Worm (Caenorhabditis elegans) whole organism, L1 larva: ENCODE data around the gene F59A7.2.

Source experiments
- C04F5.9 ChIP-seq: sonication (generic microtip); optimal IDR thresholded peaks from 2 replicates; lab custom pipeline; 2016; ENCODE audit warnings: missing genetic modification characterization, missing compliant biosample characterization
- C16A3.4 ChIP-seq: fragments of 150-350 bp; optimal IDR thresholded peaks from 2 replicates; lab custom pipeline; 2014; ENCODE audit warnings: missing biosample characterization, missing genetic modification characterization
- alr-1 ChIP-seq: fragments of 200-800 bp; sonication (Bioruptor generic); optimal IDR thresholded peaks from 2 replicates; lab custom pipeline; 2018; ENCODE audit warnings: borderline replicate concordance, mild to moderate bottlenecking, missing genetic modification characterization, missing compliant biosample characterization
- aly-2 ChIP-seq: fragments of 150-350 bp; optimal IDR thresholded peaks from 2 replicates; lab custom pipeline; 2014; ENCODE audit warnings: missing biosample characterization, missing genetic modification characterization
- blmp-1 ChIP-seq: fragments of 150-350 bp; optimal IDR thresholded peaks from 2 replicates; lab custom pipeline; 2014; ENCODE audit warnings: missing biosample characterization, missing genetic modification characterization
- ceh-63 ChIP-seq: fragments of 200-800 bp; sonication (Bioruptor generic); optimal IDR thresholded peaks from 2 replicates; lab custom pipeline; 2018; ENCODE audit warnings: mild to moderate bottlenecking, missing genetic modification characterization, missing compliant biosample characterization
- ceh-8 ChIP-seq: fragments of 200-800 bp; sonication (Bioruptor generic); optimal IDR thresholded peaks from 2 replicates; lab custom pipeline; 2018; ENCODE audit warnings: mild to moderate bottlenecking, missing genetic modification characterization, moderate library complexity, missing compliant biosample characterization
- ceh-82 ChIP-seq, 3 experiments: fragments of 150-350 bp in 1 of 3; sonication (generic microtip) in 2 of 3; optimal IDR thresholded peaks; 2 replicates each; lab custom pipeline; 2014 to 2017; ENCODE audit warnings: missing biosample characterization in 3 of 3, missing genetic modification characterization in 3 of 3
- ceh-88 ChIP-seq: fragments of 200-800 bp; sonication (Bioruptor generic); IDR thresholded peaks from 2 replicates; pipeline ENCODE4 v1.3.6; 2022; ENCODE audit warnings: missing genetic modification characterization, missing compliant biosample characterization
- ces-1 ChIP-seq: fragments of 150-350 bp; optimal IDR thresholded peaks from 2 replicates; lab custom pipeline; 2014; ENCODE audit warnings: missing biosample characterization, missing genetic modification reagents, missing genetic modification characterization
- dsc-1 ChIP-seq: sonication (generic microtip); optimal IDR thresholded peaks from 2 replicates; lab custom pipeline; 2016; ENCODE audit warnings: mild to moderate bottlenecking, missing genetic modification characterization, missing compliant biosample characterization
- egl-13 ChIP-seq: sonication (generic microtip); optimal IDR thresholded peaks from 2 replicates; lab custom pipeline; 2016; ENCODE audit warnings: missing genotype, missing genetic modification reagents, missing genetic modification characterization, missing compliant biosample characterization
- ets-5 ChIP-seq: fragments of 200-800 bp; sonication (Bioruptor generic); IDR thresholded peaks from 2 replicates; pipeline ENCODE4 v1.3.6; 2022; ENCODE audit warnings: missing genetic modification characterization, missing compliant biosample characterization
- fos-1 ChIP-seq: fragments of 150-350 bp; optimal IDR thresholded peaks from 2 replicates; lab custom pipeline; 2014; ENCODE audit warnings: missing biosample characterization, missing genetic modification characterization
- grh-1 ChIP-seq: fragments of 200-800 bp; sonication (Bioruptor generic); IDR thresholded peaks from 2 replicates; pipeline ENCODE4 v1.3.6; 2022; ENCODE audit warnings: missing genetic modification reagents, missing genetic modification characterization, missing compliant biosample characterization
- hpl-2 ChIP-seq: fragments of 150-350 bp; optimal IDR thresholded peaks from 2 replicates; lab custom pipeline; 2014; ENCODE audit warnings: missing biosample characterization, missing genetic modification reagents, missing genetic modification characterization
- irx-1 ChIP-seq: sonication (generic microtip); optimal IDR thresholded peaks from 2 replicates; lab custom pipeline; 2016; ENCODE audit warnings: missing genetic modification characterization, missing compliant biosample characterization
- isw-1 ChIP-seq: fragments of 200-800 bp; sonication (Bioruptor generic); IDR thresholded peaks from 2 replicates; pipeline ENCODE4 v1.3.6; 2022; ENCODE audit warnings: missing genetic modification characterization, missing compliant biosample characterization
- lin-14 ChIP-seq: fragments of 200-800 bp; sonication (Bioruptor generic); optimal IDR thresholded peaks from 2 replicates; lab custom pipeline; 2018; ENCODE audit warnings: mild to moderate bottlenecking, missing genetic modification characterization, moderate library complexity, missing compliant biosample characterization
- lin-15B ChIP-seq: fragments of 150-350 bp; sonication (generic microtip); optimal IDR thresholded peaks from 3 replicates; lab custom pipeline; 2014; ENCODE audit warnings: missing biosample characterization, missing genetic modification characterization
- lin-39 ChIP-seq: fragments of 150-350 bp; optimal IDR thresholded peaks from 2 replicates; lab custom pipeline; 2014; ENCODE audit warnings: missing biosample characterization, missing genetic modification reagents, missing genetic modification characterization
- mdl-1 ChIP-seq, 2 experiments: fragments of 150-350 bp; optimal IDR thresholded peaks; 2 replicates each; lab custom pipeline; 2014 to 2017; ENCODE audit warnings: missing biosample characterization in 2 of 2, missing genetic modification characterization in 2 of 2, inconsistent platforms in 1 of 2
- mef-2 ChIP-seq: fragments of 150-350 bp; optimal IDR thresholded peaks from 2 replicates; lab custom pipeline; 2014; ENCODE audit warnings: missing biosample characterization, missing genetic modification characterization
- nhr-11 ChIP-seq: fragments of 150-350 bp; optimal IDR thresholded peaks from 2 replicates; lab custom pipeline; 2014; ENCODE audit warnings: missing biosample characterization, missing genetic modification characterization
- nhr-19 ChIP-seq: fragments of 200-800 bp; sonication (Bioruptor generic); conservative IDR thresholded peaks from 2 replicates; pipeline ENCODE4 v1.3.6; 2022; ENCODE audit warnings: missing genetic modification characterization, missing compliant biosample characterization
- nhr-20 ChIP-seq: sonication (generic microtip); optimal IDR thresholded peaks from 2 replicates; lab custom pipeline; 2016; ENCODE audit warnings: mild to moderate bottlenecking, missing genetic modification characterization, missing compliant biosample characterization
- nhr-28 ChIP-seq: fragments of 150-350 bp; optimal IDR thresholded peaks from 2 replicates; lab custom pipeline; 2014; ENCODE audit warnings: missing biosample characterization, missing genetic modification characterization
- nhr-47 ChIP-seq: sonication (generic microtip); optimal IDR thresholded peaks from 2 replicates; lab custom pipeline; 2016; ENCODE audit warnings: mild to moderate bottlenecking, missing genetic modification characterization, moderate library complexity, missing compliant biosample characterization
- nhr-77 ChIP-seq: fragments of 150-350 bp; optimal IDR thresholded peaks from 2 replicates; lab custom pipeline; 2014; ENCODE audit warnings: missing biosample characterization, missing genetic modification characterization
- nhr-84 ChIP-seq: sonication (generic microtip); optimal IDR thresholded peaks from 2 replicates; lab custom pipeline; 2017; ENCODE audit warnings: missing biosample characterization, missing genetic modification characterization
- nhr-85 ChIP-seq: sonication (generic microtip); peaks from one replicate; lab custom pipeline; 2016; ENCODE audit warnings: missing genetic modification characterization, inconsistent platforms, missing compliant biosample characterization
- pax-3 ChIP-seq: fragments of 200-800 bp; sonication (Bioruptor generic); optimal IDR thresholded peaks from 2 replicates; lab custom pipeline; 2018; ENCODE audit warnings: mild to moderate bottlenecking, missing genetic modification characterization, moderate library complexity, missing compliant biosample characterization
- rnt-1 ChIP-seq: sonication (generic microtip); optimal IDR thresholded peaks from 2 replicates; lab custom pipeline; 2016; ENCODE audit warnings: mild to moderate bottlenecking, missing genetic modification characterization, moderate library complexity, missing compliant biosample characterization
- skn-1 ChIP-seq: fragments of 150-350 bp; optimal IDR thresholded peaks from 2 replicates; lab custom pipeline; 2014; ENCODE audit warnings: missing biosample characterization, missing genetic modification characterization
- snpc-4 ChIP-seq: fragments of 150-350 bp; optimal IDR thresholded peaks from 2 replicates; lab custom pipeline; 2014; ENCODE audit warnings: missing biosample characterization, missing genetic modification characterization
- snu-23 ChIP-seq: sonication (generic microtip); optimal IDR thresholded peaks from 2 replicates; lab custom pipeline; 2016; ENCODE audit warnings: missing genetic modification characterization, missing compliant biosample characterization
- sox-4 ChIP-seq: sonication (generic microtip); optimal IDR thresholded peaks from 2 replicates; lab custom pipeline; 2016; ENCODE audit warnings: missing genetic modification characterization, missing compliant biosample characterization
- sptf-1 ChIP-seq: fragments of 150-350 bp; optimal IDR thresholded peaks from 2 replicates; lab custom pipeline; 2014; ENCODE audit warnings: missing biosample characterization, missing genetic modification characterization
- sup-37 ChIP-seq: fragments of 200-800 bp; sonication (Bioruptor generic); optimal IDR thresholded peaks from 2 replicates; lab custom pipeline; 2018; ENCODE audit warnings: mild to moderate bottlenecking, missing genetic modification characterization, missing compliant biosample characterization
- unc-62 ChIP-seq: fragments of 150-350 bp; optimal IDR thresholded peaks from 2 replicates; lab custom pipeline; 2014; ENCODE audit warnings: missing biosample characterization, missing genetic modification reagents, missing genetic modification characterization
- vab-15 ChIP-seq: sonication (generic microtip); optimal IDR thresholded peaks from 2 replicates; lab custom pipeline; 2017; ENCODE audit warnings: missing genotype, mild to moderate bottlenecking, missing genetic modification characterization, missing compliant biosample characterization
- zip-4 ChIP-seq: fragments of 200-800 bp; sonication (Bioruptor generic); optimal IDR thresholded peaks from 2 replicates; lab custom pipeline; 2018; ENCODE audit warnings: mild to moderate bottlenecking, missing genetic modification characterization, moderate library complexity, missing compliant biosample characterization
- ztf-11 ChIP-seq, 2 experiments: sonication (generic microtip); optimal IDR thresholded peaks; 2 replicates each; lab custom pipeline; 2016 to 2017; ENCODE audit warnings: missing genetic modification characterization in 2 of 2, missing biosample characterization in 1 of 2, missing compliant biosample characterization in 1 of 2

The F59A7.2 gene

ce11 chrV:2008412-2008811 lies 7.9 kb downstream of the F59A7.2 start (continued):
- TF ChIP-seq sox-4 (no peak), isw-1 (GFP tag; lab: Robert Waterston, UW) (no peak), ets-5 (GFP tag; lab: Robert Waterston, UW) (no peak), alr-1 (tag; lab: Kevin White, UChicago) (no peak), C04F5.9 (tag; lab: Kevin White, UChicago) (peak; percentile 31), dsc-1 (tag; lab: Kevin White, UChicago) (no peak), irx-1 (no peak), ces-1 (GFP tag; lab: Kevin White, UChicago) (no peak), aly-2 (tag; lab: Kevin White, UChicago) (no peak), nhr-77 (tag; lab: Kevin White, UChicago) (peak; percentile 33), mdl-1 (tag; optimal IDR thresholded peaks at IDR 0.05; lab: Kevin White, UChicago) (peak in 1 of 2 experiments; percentile 14), C16A3.4 (tag; lab: Kevin White, UChicago) (no peak), nhr-84 (tag; lab: Kevin White, UChicago) (no peak), lin-14 (GFP tag; lab: Kevin White, UChicago) (no peak), ceh-8 (GFP tag; lab: Kevin White, UChicago) (no peak), nhr-28 (tag; lab: Kevin White, UChicago) (no peak), ztf-11 (tag; optimal IDR thresholded peaks at IDR 0.05; lab: Kevin White, UChicago) (no peak), egl-13 (tag; lab: Kevin White, UChicago) (no peak), mef-2 (tag; lab: Kevin White, UChicago) (no peak), lin-15B (tag; lab: Kevin White, UChicago) (peak; percentile 53), nhr-19 (GFP tag; lab: Robert Waterston, UW) (peak; percentile 83), hpl-2 (GFP tag; lab: Kevin White, UChicago) (peak; percentile 75), ceh-82 (tag; optimal IDR thresholded peaks at IDR 0.05; lab: Kevin White, UChicago) (peak in 2 of 3 experiments; percentile 8 to 10)
- TF ChIP-seq, all 84 proteins: peak for 27

ce11 chrV:2004659-2005058 lies 11.7 kb downstream of the F59A7.2 start, which contains the start of gene cysl-4:
cysl-4 (plus strand) TSS chrV:2004959.
- TF ChIP-seq lin-39 (tag; lab: Kevin White, UChicago) (no peak), nhr-11 (no peak), nhr-20 (tag; lab: Kevin White, UChicago) (no peak), sptf-1 (tag; lab: Kevin White, UChicago) (no peak), fos-1 (tag; lab: Kevin White, UChicago) (no peak), nhr-19 (GFP tag; lab: Robert Waterston, UW) (no peak), sox-4 (no peak), nhr-47 (no peak), vab-15 (no peak), unc-62 (no peak), ceh-88 (GFP tag; lab: Robert Waterston, UW) (no peak), snpc-4 (tag; lab: Kevin White, UChicago) (no peak), ceh-63 (no peak), nhr-84 (tag; lab: Kevin White, UChicago) (no peak), blmp-1 (tag; lab: Kevin White, UChicago) (no peak), ceh-8 (GFP tag; lab: Kevin White, UChicago) (no peak), grh-1 (GFP tag; lab: Robert Waterston, UW) (no peak)

ce11 chrV:2004229-2004628 lies 12.1 kb downstream of the F59A7.2 start, which contains the start of gene clec-206:
clec-206 (minus strand) TSS chrV:2004329.
- no peak for TF ChIP-seq pax-3 (tag; lab: Kevin White, UChicago)
- TF ChIP-seq zip-4 (GFP tag; lab: Kevin White, UChicago): no peak
- no peak for TF ChIP-seq nhr-84 (tag; lab: Kevin White, UChicago)
- TF ChIP-seq egl-13 (tag; lab: Kevin White, UChicago): no peak
- no peak for TF ChIP-seq snu-23
- no peak for TF ChIP-seq lin-39 (tag; lab: Kevin White, UChicago)
- TF ChIP-seq isw-1 (GFP tag; lab: Robert Waterston, UW): no peak
- TF ChIP-seq C04F5.9 (tag; lab: Kevin White, UChicago): no peak
- no peak for TF ChIP-seq nhr-85
- TF ChIP-seq rnt-1 (tag; lab: Kevin White, UChicago): no peak
- no peak for TF ChIP-seq skn-1
- no peak for TF ChIP-seq sup-37 (GFP tag; lab: Kevin White, UChicago)
